Worm (Caenorhabditis elegans): ENCODE results near the gene C10A4.10.

The C10A4.10 gene

ce11 chrX:7371945-7372344, 26.7 kb upstream of the C10A4.10 start (continued):
- no peak for TF ChIP-seq Y53F4B.3 (GFP tag; IDR thresholded peaks at IDR 0.05)

- TF ChIP-seq lin-35 (GFP tag; optimal IDR thresholded peaks at IDR 0.05) (no peak), F23B12.7 (tag; optimal IDR thresholded peaks at IDR 0.05; ENCODE audit: insufficient read depth) (no peak), bed-1 (GFP tag; IDR thresholded peaks at IDR 0.05) (no peak), hmg-20 (GFP tag; IDR thresholded peaks at IDR 0.05) (no peak), K11D2.4 (GFP tag; IDR thresholded peaks at IDR 0.05) (no peak), mel-28 (tag; optimal IDR thresholded peaks at IDR 0.05; ENCODE audit: borderline replicate concordance) (no peak), dpff-1 (tag; optimal IDR thresholded peaks at IDR 0.05) (no peak), hlh-12 (tag; optimal IDR thresholded peaks at IDR 0.05) (no peak), B0336.3 (GFP tag; IDR thresholded peaks at IDR 0.05) (no peak), chd-7 (tag; optimal IDR thresholded peaks at IDR 0.05) (no peak), madf-10 (tag; optimal IDR thresholded peaks at IDR 0.05) (no peak), aptf-3 (GFP tag; IDR thresholded peaks at IDR 0.05) (no peak)
These were observed 21.7 kb upstream of the C10A4.10 start, which contains the start of gene npr-8 for ce11 chrX:7376941-7377340. npr-8 (plus strand) TSS chrX:7377302.

ce11 chrX:7378608-7379007, 20.1 kb upstream of the C10A4.10 start:
- TF ChIP-seq sptf-2 (GFP tag; optimal IDR thresholded peaks at IDR 0.05) (peak; percentile 39), lin-40 (tag; optimal IDR thresholded peaks at IDR 0.05) (no peak), lsl-1 (GFP tag; optimal IDR thresholded peaks at IDR 0.05) (no peak), xnd-1 (tag; optimal IDR thresholded peaks at IDR 0.05) (no peak), attf-3 (GFP tag; conservative IDR thresholded peaks at IDR 0.05) (no peak), ama-1 (optimal IDR thresholded peaks at IDR 0.05) (no peak), ama-1 (GFP tag; optimal IDR thresholded peaks at IDR 0.05) (peak in 1 of 2 experiments; percentile 47), B0035.1 (tag; optimal IDR thresholded peaks at IDR 0.05) (no peak), ztf-26 (tag; optimal IDR thresholded peaks at IDR 0.05) (no peak), him-1 (tag; optimal IDR thresholded peaks at IDR 0.05) (peak; percentile 78), aptf-3 (GFP tag; IDR thresholded peaks at IDR 0.05) (no peak), mel-28 (tag; optimal IDR thresholded peaks at IDR 0.05; ENCODE audit: borderline replicate concordance) (no peak), unc-62 (GFP tag; optimal IDR thresholded peaks at IDR 0.05) (no peak), lin-54 (GFP tag; optimal IDR thresholded peaks at IDR 0.05) (no peak), mcd-1 (GFP tag; IDR thresholded peaks at IDR 0.05) (no peak), F52B5.7 (tag; optimal IDR thresholded peaks at IDR 0.05) (no peak), repo-1 (tag; optimal IDR thresholded peaks at IDR 0.05) (no peak), somi-1 (GFP tag; optimal IDR thresholded peaks at IDR 0.05) (no peak), lin-26 (GFP tag; IDR thresholded peaks at IDR 0.05) (no peak; the same call in 1 of the 2 replicates), Y53G8AR.9 (GFP tag; conservative IDR thresholded peaks at IDR 0.05) (no peak), lag-1 (GFP tag; IDR thresholded peaks at IDR 0.05) (no peak), F10E7.11 (tag; optimal IDR thresholded peaks at IDR 0.05) (no peak), nhr-179 (tag; optimal IDR thresholded peaks at IDR 0.05) (no peak), B0336.3 (GFP tag; IDR thresholded peaks at IDR 0.05) (no peak), zfh-2 (GFP tag; conservative IDR thresholded peaks at IDR 0.05) (no peak), ztf-25 (GFP tag; IDR thresholded peaks at IDR 0.05) (no peak), mxl-1 (tag; optimal IDR thresholded peaks at IDR 0.05) (peak; percentile 17), Y79H2A.3 (GFP tag; conservative IDR thresholded peaks at IDR 0.05) (no peak), madf-10 (tag; optimal IDR thresholded peaks at IDR 0.05) (peak; percentile 12), attf-5 (GFP tag; optimal IDR thresholded peaks at IDR 0.05) (no peak), ZK185.1 (tag; optimal IDR thresholded peaks at IDR 0.05; ENCODE audit: poor library complexity, severe bottlenecking) (peak; percentile 32), T26A5.8 (tag; optimal IDR thresholded peaks at IDR 0.05) (no peak), lin-35 (GFP tag; optimal IDR thresholded peaks at IDR 0.05) (no peak), atf-7 (tag; optimal IDR thresholded peaks at IDR 0.05) (peak; percentile 8), Y56A3A.18 (GFP tag; IDR thresholded peaks at IDR 0.05) (no peak), rpc-1 (optimal IDR thresholded peaks at IDR 0.05) (peak; percentile 83), rpc-1 (tag; optimal IDR thresholded peaks at IDR 0.05) (peak; percentile 92), zim-3 (tag; optimal IDR thresholded peaks at IDR 0.05) (no peak), ekl-4 (GFP tag; IDR thresholded peaks at IDR 0.05) (peak; percentile 54; the same call in 1 of the 2 replicates)
